Worm (Caenorhabditis elegans) whole organism, L1 larva: ENCODE data around the gene C14A6.12.

Experiments used
- ces-1 ChIP-seq: fragments of 150-350 bp; optimal IDR thresholded peaks from 2 replicates; lab custom pipeline; 2014; ENCODE audit warnings: missing biosample characterization, missing genetic modification reagents, missing genetic modification characterization
- hlh-17 ChIP-seq: fragments of 200-800 bp; sonication (Bioruptor generic); optimal IDR thresholded peaks from 2 replicates; lab custom pipeline; 2018; ENCODE audit warnings: missing genetic modification characterization, mild to moderate bottlenecking, missing compliant biosample characterization, moderate library complexity, borderline replicate concordance

ce11 chrV:18195006-18195405 lies 32.5 kb upstream of the C14A6.12 start, which contains the start of gene F16H6.3:
- TF ChIP-seq ces-1 (GFP tag; lab: Kevin White, UChicago), result no peak
- no peak for TF ChIP-seq hlh-17 (GFP tag; lab: Kevin White, UChicago)
